Fruit fly (Drosophila melanogaster) whole organism, embryonic: ENCODE data around the gene CG8814.

Source experiments
- Aef1 ChIP-seq: fragments of 200-800 bp; sonication (Bioruptor generic); IDR thresholded peaks from 3 replicates; pipeline ENCODE4 v1.3.6; 2022; ENCODE audit warnings: missing biosample characterization, missing genetic modification characterization
- Atf-2 ChIP-seq: fragments of 200-800 bp; sonication (Bioruptor generic); optimal IDR thresholded peaks from 2 replicates; lab custom pipeline; 2016; ENCODE audit warnings: missing biosample characterization, missing genetic modification characterization
- BEAF-32 ChIP-seq: fragments of 200-800 bp; sonication (Bioruptor generic); optimal IDR thresholded peaks from 3 replicates; lab custom pipeline; 2017; ENCODE audit warnings: missing biosample characterization, missing genetic modification characterization, mild to moderate bottlenecking, moderate library complexity, missing genetic modification reagents
- Bteb2 ChIP-seq: fragments of 200-800 bp; sonication (Bioruptor generic); optimal IDR thresholded peaks from 2 replicates; lab custom pipeline; 2016; ENCODE audit warnings: missing biosample characterization, missing genetic modification characterization
- CG10147 ChIP-seq: fragments of 200-800 bp; sonication (Bioruptor generic); optimal IDR thresholded peaks from 2 replicates; lab custom pipeline; 2019; ENCODE audit warnings: missing biosample characterization, mild to moderate bottlenecking, missing genetic modification characterization, moderate library complexity
- CG10462 ChIP-seq: fragments of 200-800 bp; sonication (Bioruptor generic); optimal IDR thresholded peaks from 2 replicates; lab custom pipeline; 2016; ENCODE audit warnings: missing biosample characterization, missing genetic modification characterization
- CG10654 ChIP-seq: fragments of 200-800 bp; sonication (Bioruptor generic); optimal IDR thresholded peaks from 2 replicates; lab custom pipeline; 2016; ENCODE audit warnings: missing biosample characterization, missing genetic modification characterization
- CG12744 ChIP-seq: fragments of 200-800 bp; sonication (Bioruptor generic); optimal IDR thresholded peaks from 2 replicates; lab custom pipeline; 2016; ENCODE audit warnings: missing biosample characterization, missing genetic modification characterization
- CG13424 ChIP-seq: fragments of 200-800 bp; sonication (Bioruptor generic); optimal IDR thresholded peaks from 2 replicates; lab custom pipeline; 2019; ENCODE audit warnings: missing biosample characterization, mild to moderate bottlenecking, missing genetic modification characterization, moderate library complexity
- CG14667 ChIP-seq: fragments of 200-800 bp; sonication (Bioruptor generic); IDR thresholded peaks from 2 replicates; pipeline ENCODE4 v1.3.6; 2022; ENCODE audit warnings: missing biosample characterization, missing genetic modification characterization
- CG15479 ChIP-seq: fragments of 200-800 bp; sonication (Bioruptor generic); optimal IDR thresholded peaks from 3 replicates; lab custom pipeline; 2019; ENCODE audit warnings: missing biosample characterization, mild to moderate bottlenecking, missing genetic modification characterization, moderate library complexity
- CG18476 ChIP-seq: fragments of 200-800 bp; sonication (Bioruptor generic); optimal IDR thresholded peaks from 2 replicates; lab custom pipeline; 2016; ENCODE audit warnings: missing biosample characterization, mild to moderate bottlenecking, missing genetic modification characterization
- CG43689 ChIP-seq: fragments of 200-800 bp; sonication (Bioruptor generic); IDR thresholded peaks from 2 replicates; pipeline ENCODE4 v1.3.6; 2022; ENCODE audit warnings: missing biosample characterization, missing genetic modification characterization
- CG7372 ChIP-seq: fragments of 200-800 bp; sonication (Bioruptor generic); IDR thresholded peaks from 2 replicates; pipeline ENCODE4 v1.3.6; 2022; ENCODE audit warnings: missing biosample characterization, missing genetic modification characterization
- CG7839 ChIP-seq: fragments of 200-800 bp; sonication (Bioruptor generic); optimal IDR thresholded peaks from 3 replicates; lab custom pipeline; 2018; ENCODE audit warnings: missing biosample characterization, mild to moderate bottlenecking, missing genetic modification characterization, moderate library complexity
- CG7928 ChIP-seq: fragments of 200-800 bp; sonication (Bioruptor generic); optimal IDR thresholded peaks from 2 replicates; lab custom pipeline; 2017; ENCODE audit warnings: missing biosample characterization, mild to moderate bottlenecking, missing genetic modification characterization
- CG8281 ChIP-seq: fragments of 200-800 bp; sonication (Bioruptor generic); optimal IDR thresholded peaks from 2 replicates; lab custom pipeline; 2018; ENCODE audit warnings: missing biosample characterization, mild to moderate bottlenecking, missing genetic modification characterization, moderate library complexity
- CG9437 ChIP-seq: fragments of 200-800 bp; sonication (Bioruptor generic); optimal IDR thresholded peaks from 2 replicates; lab custom pipeline; 2018; ENCODE audit warnings: missing biosample characterization, mild to moderate bottlenecking, missing genetic modification characterization
- CG9817 ChIP-seq: fragments of 200-800 bp; sonication (Bioruptor generic); optimal IDR thresholded peaks from 2 replicates; lab custom pipeline; 2018; ENCODE audit warnings: missing biosample characterization, mild to moderate bottlenecking, missing genetic modification characterization, moderate library complexity
- Dfd ChIP-seq, 2 experiments: fragments of >200 bp; optimal IDR thresholded peaks; 2 replicates each; lab custom pipeline; 2017; ENCODE audit warnings: missing biosample characterization in 2 of 2, missing genetic modification characterization in 2 of 2
- Doc3 ChIP-seq: fragments of 200-800 bp; sonication (Bioruptor generic); IDR thresholded peaks from 3 replicates; pipeline ENCODE4 v1.3.6; 2022; ENCODE audit warnings: missing biosample characterization, missing genetic modification characterization; ENCODE audit not compliant: partially characterized antibody
- Eip74EF ChIP-seq, 2 experiments: fragments of 200-800 bp in 1 of 2; fragments of >200 bp in 1 of 2; sonication (Bioruptor generic) in 1 of 2; optimal IDR thresholded peaks; 2 replicates each; lab custom pipeline; 2017 to 2019; ENCODE audit warnings: missing biosample characterization in 2 of 2, missing genetic modification characterization in 2 of 2, mild to moderate bottlenecking in 1 of 2, moderate library complexity in 1 of 2
- HHEX ChIP-seq: fragments of 200-800 bp; sonication (Bioruptor generic); optimal IDR thresholded peaks from 3 replicates; lab custom pipeline; 2017; ENCODE audit warnings: missing biosample characterization, mild to moderate bottlenecking, missing genetic modification characterization, missing genetic modification reagents
- Hand ChIP-seq: fragments of 200-800 bp; sonication (Bioruptor generic); optimal IDR thresholded peaks from 2 replicates; lab custom pipeline; 2017; ENCODE audit warnings: mild to moderate bottlenecking, missing biosample characterization, missing genetic modification reagents, missing genetic modification characterization
- Hey ChIP-seq: fragments of 200-800 bp; sonication (Bioruptor generic); optimal IDR thresholded peaks from 3 replicates; lab custom pipeline; 2018; ENCODE audit warnings: missing biosample characterization, mild to moderate bottlenecking, missing genetic modification characterization
- Hr78 ChIP-seq, 2 experiments: fragments of 200-800 bp in 1 of 2; fragments of >200 bp in 1 of 2; sonication (Bioruptor generic) in 1 of 2; optimal IDR thresholded peaks; 2 replicates each; lab custom pipeline; 2017 to 2019; ENCODE audit warnings: missing biosample characterization in 2 of 2, missing genetic modification characterization in 2 of 2, mild to moderate bottlenecking in 1 of 2, moderate library complexity in 1 of 2
- NC2α ChIP-seq: fragments of 200-800 bp; sonication (Bioruptor generic); optimal IDR thresholded peaks from 2 replicates; lab custom pipeline; 2016; ENCODE audit warnings: missing biosample characterization, missing genetic modification characterization
- NC2β ChIP-seq: fragments of 200-800 bp; sonication (Bioruptor generic); optimal IDR thresholded peaks from 2 replicates; lab custom pipeline; 2016; ENCODE audit warnings: missing biosample characterization, missing genetic modification characterization
- Neu2 ChIP-seq: fragments of 200-800 bp; sonication (Bioruptor generic); optimal IDR thresholded peaks from 3 replicates; lab custom pipeline; 2016; ENCODE audit warnings: missing biosample characterization, missing genetic modification characterization, borderline replicate concordance
- Nf-YC ChIP-seq: fragments of 200-800 bp; optimal IDR thresholded peaks from 3 replicates; lab custom pipeline; 2019; ENCODE audit warnings: missing biosample characterization, mild to moderate bottlenecking, missing genetic modification characterization, moderate library complexity
- NfI ChIP-seq: fragments of 200-800 bp; sonication (Bioruptor generic); optimal IDR thresholded peaks from 3 replicates; lab custom pipeline; 2018; ENCODE audit warnings: missing biosample characterization, mild to moderate bottlenecking, missing genetic modification characterization, moderate library complexity
- Stat92E ChIP-seq, 3 experiments: fragments of >200 bp in 2 of 3; fragments of 200-800 bp in 1 of 3; sonication (Bioruptor generic) in 1 of 3; optimal IDR thresholded peaks; 2 replicates each; lab custom pipeline; 2017 to 2019; ENCODE audit warnings: missing biosample characterization in 3 of 3, missing genetic modification characterization in 3 of 3, mild to moderate bottlenecking in 1 of 3, moderate library complexity in 1 of 3
- Xrp1 ChIP-seq: fragments of 200-800 bp; sonication (Bioruptor generic); IDR thresholded peaks from 2 replicates; pipeline ENCODE4 v1.3.6; 2022; ENCODE audit warnings: missing biosample characterization, missing genetic modification characterization
- bab2 ChIP-seq: fragments of 200-800 bp; sonication (Bioruptor generic); optimal IDR thresholded peaks from 2 replicates; lab custom pipeline; 2016; ENCODE audit warnings: missing biosample characterization, missing genetic modification characterization
- cas ChIP-seq: fragments of 200-800 bp; sonication (Bioruptor generic); IDR thresholded peaks from 2 replicates; pipeline ENCODE4 v1.3.6; 2022; ENCODE audit warnings: missing biosample characterization, missing genetic modification characterization
- cg ChIP-seq: fragments of 200-800 bp; sonication (Bioruptor generic); optimal IDR thresholded peaks from 3 replicates; lab custom pipeline; 2019; ENCODE audit warnings: missing biosample characterization, mild to moderate bottlenecking, missing genetic modification characterization, moderate library complexity
- chif ChIP-seq, 2 experiments: fragments of 200-800 bp; sonication (Bioruptor generic); optimal IDR thresholded peaks; 3 replicates each; lab custom pipeline; 2016; ENCODE audit warnings: missing biosample characterization in 2 of 2, missing genetic modification characterization in 2 of 2
- chn ChIP-seq: fragments of 200-800 bp; sonication (Bioruptor generic); optimal IDR thresholded peaks from 2 replicates; lab custom pipeline; 2016; ENCODE audit warnings: missing biosample characterization, missing genetic modification characterization
- dmrt11E ChIP-seq: fragments of 200-800 bp; sonication (Bioruptor generic); optimal IDR thresholded peaks from 3 replicates; lab custom pipeline; 2018; ENCODE audit warnings: missing biosample characterization, mild to moderate bottlenecking, missing genetic modification characterization, moderate library complexity
- en ChIP-seq: fragments of 200-800 bp; sonication (Bioruptor generic); optimal IDR thresholded peaks from 2 replicates; lab custom pipeline; 2016; ENCODE audit warnings: missing biosample characterization, missing genetic modification characterization
- fu2 ChIP-seq: fragments of 200-800 bp; sonication (Bioruptor generic); optimal IDR thresholded peaks from 2 replicates; lab custom pipeline; 2016; ENCODE audit warnings: missing biosample characterization, missing genetic modification characterization
- gsb ChIP-seq: fragments of 200-800 bp; sonication (Bioruptor generic); IDR thresholded peaks from 2 replicates; pipeline ENCODE4 v1.3.6; 2022; ENCODE audit warnings: missing biosample characterization, missing genetic modification characterization
- hth ChIP-seq: fragments of >200 bp; optimal IDR thresholded peaks from 2 replicates; lab custom pipeline; 2017; ENCODE audit warnings: inconsistent platforms
- lmd ChIP-seq: fragments of 200-800 bp; sonication (Bioruptor generic); IDR thresholded peaks from 2 replicates; pipeline ENCODE4 v1.3.6; 2022; ENCODE audit warnings: missing biosample characterization, missing genetic modification characterization
- mld ChIP-seq: fragments of 200-800 bp; sonication (Bioruptor generic); IDR thresholded peaks from 3 replicates; pipeline ENCODE4 v1.3.6; 2022; ENCODE audit warnings: missing biosample characterization, missing genetic modification characterization; ENCODE audit not compliant: partially characterized antibody
- ranshi ChIP-seq: fragments of 200-800 bp; sonication (Bioruptor generic); IDR thresholded peaks from 2 replicates; pipeline ENCODE4 v1.3.6; 2022; ENCODE audit warnings: missing biosample characterization, missing genetic modification characterization
- tin ChIP-seq: fragments of 200-800 bp; sonication (Bioruptor generic); optimal IDR thresholded peaks from 3 replicates; lab custom pipeline; 2016; ENCODE audit warnings: missing biosample characterization, missing genetic modification characterization
- tll ChIP-seq, 2 experiments: fragments of 200-800 bp in 1 of 2; fragments of >200 bp in 1 of 2; sonication (Bioruptor generic) in 1 of 2; optimal IDR thresholded peaks; 2 replicates each; lab custom pipeline; 2017 to 2019; ENCODE audit warnings: missing biosample characterization in 2 of 2, missing genetic modification characterization in 2 of 2, mild to moderate bottlenecking in 1 of 2, moderate library complexity in 1 of 2
- usp ChIP-seq: fragments of >200 bp; optimal IDR thresholded peaks from 2 replicates; lab custom pipeline; 2017; ENCODE audit warnings: missing biosample characterization, missing genetic modification characterization
- wdn ChIP-seq: fragments of 200-800 bp; sonication (Bioruptor generic); IDR thresholded peaks from 2 replicates; pipeline ENCODE4 v1.3.6; 2022; ENCODE audit warnings: missing biosample characterization, missing genetic modification characterization

Gene CG8814

dm6 chr2L:2878859-2879258 lies 4.2 kb downstream of the CG8814 start, which contains the start of gene RabGGTb (continued):
- TF ChIP-seq Doc3 (GFP tag; lab: Robert Waterston, UW) (peak; percentile 47; the same call in 2 of the 3 replicates), CG10462 (GFP tag; lab: Kevin White, UChicago) (no peak), lmd (GFP tag; lab: Robert Waterston, UW) (peak; percentile 71), tll (GFP tag; optimal IDR thresholded peaks at IDR 0.05; lab: Kevin White, UChicago) (no peak), CG10654 (no peak), CG9817 (tag; lab: Kevin White, UChicago) (peak; percentile 27), mld (GFP tag; lab: Robert Waterston, UW) (no peak), Atf-2 (GFP tag; lab: Kevin White, UChicago) (peak; percentile 51), bab2 (peak; percentile 66), Hey (no peak), HHEX (GFP tag; lab: Kevin White, UChicago) (peak; percentile 41), Xrp1 (peak; percentile 76), CG10147 (GFP tag; lab: Kevin White, UChicago) (peak; percentile 29), hth (lab: Kevin White, UChicago) (no peak), CG7928 (GFP tag; lab: Kevin White, UChicago) (no peak), CG43689 (peak; percentile 50; the same call in 1 of the 2 replicates), ranshi (GFP tag; lab: Robert Waterston, UW) (peak; percentile 76), CG7839 (tag; lab: Kevin White, UChicago) (peak; percentile 56), cg (GFP tag; lab: Kevin White, UChicago) (no peak), fu2 (peak; percentile 43), CG9437 (no peak), CG14667 (GFP tag; lab: Robert Waterston, UW) (peak; percentile 51), wdn (GFP tag; lab: Robert Waterston, UW) (peak; percentile 65), CG12744 (no peak), cas (GFP tag; lab: Robert Waterston, UW) (peak; percentile 57; the same call in 1 of the 2 replicates), tin (peak; percentile 39), usp (GFP tag; lab: Kevin White, UChicago) (no peak), Nf-YC (tag; lab: Kevin White, UChicago) (peak; percentile 28), CG13424 (peak; percentile 52), Bteb2 (GFP tag; lab: Kevin White, UChicago) (peak; percentile 45), CG18476 (GFP tag; lab: Kevin White, UChicago) (peak; percentile 5), Hr78 (GFP tag; optimal IDR thresholded peaks at IDR 0.05; lab: Kevin White, UChicago) (no peak), BEAF-32 (GFP tag; lab: Kevin White, UChicago) (peak; percentile 2), CG15479 (GFP tag; lab: Kevin White, UChicago) (no peak), Stat92E (GFP tag; optimal IDR thresholded peaks at IDR 0.05; lab: Kevin White, UChicago) (no peak), Neu2 (GFP tag; lab: Kevin White, UChicago) (no peak), NC2α (GFP tag; lab: Kevin White, UChicago) (peak; percentile 20), chn (peak; percentile 28), CG8281 (tag; lab: Kevin White, UChicago) (no peak), dmrt11E (tag; lab: Kevin White, UChicago) (peak; percentile 14), Hand (GFP tag; lab: Kevin White, UChicago) (peak; percentile 41), en (peak; percentile 43), Aef1 (GFP tag; lab: Robert Waterston, UW) (peak; percentile 58), Dfd (GFP tag; optimal IDR thresholded peaks at IDR 0.05; lab: Kevin White, UChicago) (no peak), NC2β (GFP tag; lab: Kevin White, UChicago) (no peak), chif (GFP tag; optimal IDR thresholded peaks at IDR 0.05; lab: Kevin White, UChicago) (peak in 1 of 2 experiments; percentile 50), gsb (peak; percentile 34), CG7372 (GFP tag; lab: Robert Waterston, UW) (peak; percentile 62), Eip74EF (GFP tag; optimal IDR thresholded peaks at IDR 0.05; lab: Kevin White, UChicago) (no peak), NfI (GFP tag; lab: Kevin White, UChicago) (peak; percentile 50)
